Worm (Caenorhabditis elegans): Measurements from ENCODE around the gene T13F2.2.
A peak's percentile ranks its signal among the peaks of the same experiment; 100 is the strongest.
"Not testable (repeated sequence)": the region's sequence is repeated elsewhere in the genome, so short reads cannot be mapped to it uniquely, and the experiment has no call there.

T13F2.2 gene

ce11 chrIV:9773441-9773840 lies 23.7 kb downstream of the T13F2.2 start:
- TF ChIP-seq ztf-4 (tag; optimal IDR thresholded peaks at IDR 0.05) (no peak), nhr-237 (tag; optimal IDR thresholded peaks at IDR 0.05) (no peak), fkh-10 (GFP tag; optimal IDR thresholded peaks at IDR 0.05) (no peak), ceh-88 (GFP tag; IDR thresholded peaks at IDR 0.05) (no peak), fkh-8 (tag; optimal IDR thresholded peaks at IDR 0.05) (no peak)

ce11 chrIV:9772096-9772720 lies 24.9 kb downstream of the T13F2.2 start, which contains the start of gene cav-1:
cav-1 (plus strand) TSS chrIV:9772510.
- TF ChIP-seq ztf-11 (tag; optimal IDR thresholded peaks at IDR 0.05) (peak in 1 of 2 experiments; percentile 55), ztf-4 (tag; optimal IDR thresholded peaks at IDR 0.05) (no peak), zag-1 (tag; optimal IDR thresholded peaks at IDR 0.05) (no peak)

- TF ChIP-seq hlh-4 (tag; optimal IDR thresholded peaks at IDR 0.05) (no peak), unc-86 (tag; optimal IDR thresholded peaks at IDR 0.05) (peak; percentile 5), ztf-11 (tag; optimal IDR thresholded peaks at IDR 0.05) (peak in 1 of 2 experiments; percentile 67)
Observed at ce11 chrIV:9770798-9771197, 26.4 kb downstream of the T13F2.2 start.

- TF ChIP-seq ets-5 (GFP tag; IDR thresholded peaks at IDR 0.05); elt-2 (tag; optimal IDR thresholded peaks at IDR 0.05); hpl-2 (GFP tag; optimal IDR thresholded peaks at IDR 0.05): not testable (repeated sequence)
Observed at ce11 chrIV:9769746-9770145, 27.4 kb downstream of the T13F2.2 start, which contains the start of gene msp-78. msp-78 (plus strand) TSS chrIV:9770046.

- not testable (repeated sequence) for TF ChIP-seq skn-1 (tag; optimal IDR thresholded peaks at IDR 0.05); C34B4.2 (tag; optimal IDR thresholded peaks at IDR 0.05); lin-13 (GFP tag; optimal IDR thresholded peaks at IDR 0.05)
Observed at ce11 chrIV:9767054-9767453, 30.1 kb downstream of the T13F2.2 start, which contains the start of gene msp-79. msp-79 (minus strand) TSS chrIV:9767154.

- no peak for TF ChIP-seq fkh-4 (tag; optimal IDR thresholded peaks at IDR 0.05; ENCODE audit: borderline replicate concordance)
- TF ChIP-seq tbx-2 (tag; optimal IDR thresholded peaks at IDR 0.05): no peak
- TF ChIP-seq unc-98 (GFP tag; IDR thresholded peaks at IDR 0.05): no peak
- no peak for TF ChIP-seq ceh-88 (GFP tag; IDR thresholded peaks at IDR 0.05)
- no peak for TF ChIP-seq unc-62 (GFP tag; optimal IDR thresholded peaks at IDR 0.05)
- TF ChIP-seq efl-1 (optimal IDR thresholded peaks at IDR 0.05): no peak
- TF ChIP-seq efl-1 (GFP tag; optimal IDR thresholded peaks at IDR 0.05 in 1 of 2): no peak
- no peak for TF ChIP-seq rnt-1 (tag; optimal IDR thresholded peaks at IDR 0.05)
- TF ChIP-seq dsc-1 (tag; optimal IDR thresholded peaks at IDR 0.05): no peak
- TF ChIP-seq pag-3 (tag; optimal IDR thresholded peaks at IDR 0.05; ENCODE audit: borderline replicate concordance, insufficient read depth): no peak
- TF ChIP-seq nhr-84 (tag; optimal IDR thresholded peaks at IDR 0.05): no peak
- TF ChIP-seq nhr-77 (tag; optimal IDR thresholded peaks at IDR 0.05): no peak
- no peak for TF ChIP-seq nhr-12 (tag; optimal IDR thresholded peaks at IDR 0.05)
- no peak for TF ChIP-seq fos-1 (tag; optimal IDR thresholded peaks at IDR 0.05)
- no peak for TF ChIP-seq efl-3 (GFP tag; optimal IDR thresholded peaks at IDR 0.05)
- no peak for TF ChIP-seq fkh-10 (GFP tag; optimal IDR thresholded peaks at IDR 0.05)
- no peak for TF ChIP-seq C16A3.4 (tag; optimal IDR thresholded peaks at IDR 0.05)
- TF ChIP-seq xbp-1 (tag; optimal IDR thresholded peaks at IDR 0.05): no peak
Observed at ce11 chrIV:9766250-9766649, 30.9 kb downstream of the T13F2.2 start, which contains the start of gene ssp-36. ssp-36 (minus strand) TSS chrIV:9766350.

Measured in whole organism, L1 larva.